Worm (Caenorhabditis elegans): ENCODE results near the gene str-246.

- TF ChIP-seq ama-1 (optimal IDR thresholded peaks at IDR 0.05) = no peak
- no peak for TF ChIP-seq hmg-4 (GFP tag; optimal IDR thresholded peaks at IDR 0.05)
- no peak for TF ChIP-seq flt-1 (GFP tag; IDR thresholded peaks at IDR 0.05)
- no peak for TF ChIP-seq ceh-36 (tag; optimal IDR thresholded peaks at IDR 0.05)
- no peak for TF ChIP-seq scrt-1 (GFP tag; IDR thresholded peaks at IDR 0.05)
- no peak for TF ChIP-seq aly-1 (tag; optimal IDR thresholded peaks at IDR 0.05)
- TF ChIP-seq ets-7 (tag; optimal IDR thresholded peaks at IDR 0.05) = no peak
- no peak for TF ChIP-seq tbx-11 (GFP tag; IDR thresholded peaks at IDR 0.05)
Measured at ce11 chrIII:11093489-11093888, 16.0 kb downstream of the str-246 start.
